Worm (Caenorhabditis elegans): Measurements from ENCODE around the gene nspb-5.

ce11 chrIV:6576728-6577101 lies 22.1 kb upstream of the nspb-5 start:
- TF ChIP-seq aly-2 (tag; optimal IDR thresholded peaks at IDR 0.05), result no peak
- TF ChIP-seq spr-3 (GFP tag; optimal IDR thresholded peaks at IDR 0.05), result no peak
